Worm (Caenorhabditis elegans): ENCODE results near the gene oct-2.
A peak's percentile ranks its signal among the peaks of the same experiment; 100 is the strongest.

oct-2 gene

ce11 chrX:11324240-11324639, 22.0 kb upstream of the oct-2 start, which contains the start of gene asm-2:
Gene asm-2, minus strand, starts transcription at chrX:11324251.
- TF ChIP-seq nhr-80 (tag; optimal IDR thresholded peaks at IDR 0.05) (peak; percentile 83), nhr-179 (tag; optimal IDR thresholded peaks at IDR 0.05) (no peak)

ce11 chrX:11326827-11327226, 19.4 kb upstream of the oct-2 start, which contains the start of gene ZK455.5:
Gene ZK455.5, minus strand, starts transcription at chrX:11326927.
- TF ChIP-seq repo-1 (tag; optimal IDR thresholded peaks at IDR 0.05) (no peak), lin-54 (GFP tag; optimal IDR thresholded peaks at IDR 0.05) (no peak), lir-1 (GFP tag; conservative IDR thresholded peaks at IDR 0.05) (no peak), tbx-9 (tag; optimal IDR thresholded peaks at IDR 0.05; ENCODE audit: borderline replicate concordance) (no peak), madf-3 (GFP tag; IDR thresholded peaks at IDR 0.05) (no peak), ztf-22 (GFP tag; optimal IDR thresholded peaks at IDR 0.05) (no peak), nhr-120 (GFP tag; IDR thresholded peaks at IDR 0.05) (no peak), lsy-27 (tag; optimal IDR thresholded peaks at IDR 0.05; ENCODE audit: borderline replicate concordance, insufficient read depth) (no peak), unc-62 (GFP tag; optimal IDR thresholded peaks at IDR 0.05) (no peak), sdz-38 (tag; optimal IDR thresholded peaks at IDR 0.05) (no peak)

- TF ChIP-seq K11D2.4 (GFP tag; IDR thresholded peaks at IDR 0.05) (no peak), nfya-2 (GFP tag; IDR thresholded peaks at IDR 0.05) (no peak)
Observed at ce11 chrX:11328710-11329109, 17.5 kb upstream of the oct-2 start.

- TF ChIP-seq xnd-1 (tag; optimal IDR thresholded peaks at IDR 0.05) (no peak), him-1 (tag; optimal IDR thresholded peaks at IDR 0.05) (no peak), K11D2.4 (GFP tag; IDR thresholded peaks at IDR 0.05) (no peak), B0261.1 (tag; optimal IDR thresholded peaks at IDR 0.05) (no peak), aptf-2 (GFP tag; conservative IDR thresholded peaks at IDR 0.05) (no peak), tbp1 (GFP tag; optimal IDR thresholded peaks at IDR 0.05) (no peak), sptf-2 (GFP tag; optimal IDR thresholded peaks at IDR 0.05) (no peak), ZK185.1 (tag; optimal IDR thresholded peaks at IDR 0.05; ENCODE audit: poor library complexity, severe bottlenecking) (no peak), atf-7 (tag; optimal IDR thresholded peaks at IDR 0.05) (no peak), mel-28 (tag; optimal IDR thresholded peaks at IDR 0.05; ENCODE audit: borderline replicate concordance) (no peak), F23B12.7 (tag; optimal IDR thresholded peaks at IDR 0.05; ENCODE audit: insufficient read depth) (no peak), C06A6.2 (GFP tag; conservative IDR thresholded peaks at IDR 0.05) (no peak), dpff-1 (tag; optimal IDR thresholded peaks at IDR 0.05) (no peak), lin-40 (tag; optimal IDR thresholded peaks at IDR 0.05) (no peak), attf-3 (GFP tag; conservative IDR thresholded peaks at IDR 0.05) (no peak)
Observed at ce11 chrX:11329424-11329823, 16.8 kb upstream of the oct-2 start, which contains the start of gene npr-9. Gene npr-9, plus strand, starts transcription at chrX:11329724.

- TF ChIP-seq bed-2 (GFP tag; IDR thresholded peaks at IDR 0.05) (no peak), tbp1 (GFP tag; optimal IDR thresholded peaks at IDR 0.05) (no peak), dox-1 (GFP tag; IDR thresholded peaks at IDR 0.05) (no peak), Y95B8A.8 (GFP tag; IDR thresholded peaks at IDR 0.05) (no peak), ccch-3 (GFP tag; optimal IDR thresholded peaks at IDR 0.05) (no peak), xnd-1 (tag; optimal IDR thresholded peaks at IDR 0.05) (no peak), dpl-1 (GFP tag; optimal IDR thresholded peaks at IDR 0.05) (no peak), lin-54 (GFP tag; optimal IDR thresholded peaks at IDR 0.05) (no peak)
Observed at ce11 chrX:11337095-11337494, 9.2 kb upstream of the oct-2 start.
